Worm (Caenorhabditis elegans): ENCODE data around the gene nbs-1.

DNA sequence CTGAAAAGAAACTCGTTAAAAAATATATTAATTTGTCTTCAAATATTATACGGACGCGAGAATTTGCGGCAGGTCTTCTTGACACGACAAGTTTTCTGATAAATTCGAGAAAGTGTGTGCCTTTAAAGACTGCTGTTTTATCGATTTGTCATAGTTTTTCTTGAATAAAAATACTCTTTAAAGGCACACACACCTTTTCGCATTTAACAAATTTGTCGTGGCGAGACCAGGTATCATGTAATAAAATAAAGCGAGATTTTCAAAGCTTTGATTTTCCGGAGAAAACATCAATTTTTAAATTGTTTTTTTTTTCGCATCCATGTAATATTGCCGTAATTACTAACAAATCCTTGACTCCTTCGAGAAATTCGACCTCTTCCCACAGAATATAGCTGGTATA, 4.9 kb upstream of the nbs-1 start:
- TF ChIP-seq snpc-4 (tag; optimal IDR thresholded peaks at IDR 0.05) (no peak), lin-13 (GFP tag; optimal IDR thresholded peaks at IDR 0.05) (no peak), rnt-1 (tag; optimal IDR thresholded peaks at IDR 0.05) (no peak), nhr-76 (tag; optimal IDR thresholded peaks at IDR 0.05) (no peak), ceh-8 (GFP tag; optimal IDR thresholded peaks at IDR 0.05) (no peak), unc-62 (GFP tag; optimal IDR thresholded peaks at IDR 0.05) (no peak)
